Worm (Caenorhabditis elegans): Measurements from ENCODE around the gene F46E10.3.

F46E10.3 gene

DNA sequence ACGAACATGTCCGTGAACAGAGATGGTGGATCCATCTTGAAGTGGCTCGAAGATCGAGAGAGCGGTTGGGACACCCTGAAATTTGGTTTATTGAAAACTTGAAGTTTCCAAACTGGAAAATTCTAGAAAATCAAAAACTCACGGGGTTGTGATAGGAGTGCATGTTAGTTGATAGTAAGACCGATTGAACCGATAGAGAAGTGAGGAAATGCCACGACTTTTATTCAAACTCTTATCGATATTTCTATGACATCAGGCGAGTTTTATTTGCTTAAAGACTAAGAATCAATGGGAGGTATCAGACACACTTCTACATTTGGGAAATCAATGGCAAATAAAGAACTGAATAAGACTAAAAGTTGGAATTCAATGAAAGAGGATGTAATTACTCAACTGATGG lies 29.2 kb upstream of the F46E10.3 start, which contains the start of gene lec-10:
lec-10 (minus strand) TSS at position 272 of the 400 bp plus-strand sequence.
- TF ChIP-seq elt-2 (tag; optimal IDR thresholded peaks at IDR 0.05) (peak; percentile 95), fkh-10 (GFP tag; optimal IDR thresholded peaks at IDR 0.05) (no peak), nhr-77 (tag; optimal IDR thresholded peaks at IDR 0.05) (no peak), nhr-11 (tag; optimal IDR thresholded peaks at IDR 0.05) (no peak), ztf-4 (tag; optimal IDR thresholded peaks at IDR 0.05) (no peak), pha-4 (tag; optimal IDR thresholded peaks at IDR 0.05) (peak; percentile 59), elt-3 (tag; optimal IDR thresholded peaks at IDR 0.05) (no peak), lsy-12 (tag; optimal IDR thresholded peaks at IDR 0.05) (no peak), elt-1 (tag; optimal IDR thresholded peaks at IDR 0.05) (no peak), lin-39 (tag; optimal IDR thresholded peaks at IDR 0.05) (no peak), pqm-1 (tag; optimal IDR thresholded peaks at IDR 0.05) (peak; percentile 89), jun-1 (tag; optimal IDR thresholded peaks at IDR 0.05) (peak; percentile 26), daf-12 (tag; optimal IDR thresholded peaks at IDR 0.05) (no peak), R02D3.7 (tag; optimal IDR thresholded peaks at IDR 0.05) (no peak)

DNA sequence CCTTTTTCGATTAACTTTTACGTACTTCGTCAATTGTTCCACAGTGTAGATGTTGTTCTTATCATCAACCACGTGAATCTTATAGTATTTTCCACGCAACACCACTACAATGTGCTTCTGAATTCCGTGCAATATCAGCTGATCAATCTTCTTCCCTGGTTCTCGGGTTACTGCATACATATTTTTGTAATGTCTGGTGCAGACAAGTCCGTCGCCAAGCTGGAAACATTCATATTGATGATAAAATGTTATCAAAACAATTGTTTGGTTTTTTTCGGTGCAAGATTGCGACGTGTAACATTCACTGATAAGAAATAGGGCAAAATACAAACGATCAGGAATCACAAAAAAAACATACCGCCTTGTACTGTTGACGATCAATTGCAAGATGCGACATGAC lies 25.6 kb upstream of the F46E10.3 start:
- TF ChIP-seq pqm-1 (tag; optimal IDR thresholded peaks at IDR 0.05) (peak; percentile 33), elt-2 (tag; optimal IDR thresholded peaks at IDR 0.05) (peak; percentile 87), mml-1 (tag; optimal IDR thresholded peaks at IDR 0.05) (no peak), ztf-11 (tag; optimal IDR thresholded peaks at IDR 0.05) (no peak), R02D3.7 (tag; optimal IDR thresholded peaks at IDR 0.05) (no peak), skn-1 (tag; optimal IDR thresholded peaks at IDR 0.05) (peak; percentile 7), nhr-23 (tag; optimal IDR thresholded peaks at IDR 0.05) (no peak), egl-5 (tag; optimal IDR thresholded peaks at IDR 0.05) (no peak), fkh-10 (GFP tag; optimal IDR thresholded peaks at IDR 0.05) (no peak)

DNA sequence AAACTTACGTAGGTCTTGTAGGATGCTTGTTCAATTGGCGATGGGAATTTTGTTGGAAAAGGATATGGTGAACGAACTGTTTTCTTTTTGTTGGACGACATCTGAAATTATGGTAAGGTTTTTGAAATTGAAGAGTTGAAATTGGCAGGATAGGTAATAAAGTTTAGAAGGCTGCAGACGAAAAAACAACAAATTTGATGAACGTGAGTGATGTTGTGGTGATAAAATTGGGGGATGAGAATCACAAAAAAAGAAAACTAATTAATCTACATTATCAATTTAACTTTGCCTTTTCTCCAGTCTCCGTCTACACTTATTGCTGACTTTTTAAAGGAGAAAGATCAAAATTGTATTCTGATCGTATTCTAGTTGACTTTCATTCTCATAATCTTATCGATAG lies 24.3 kb upstream of the F46E10.3 start, which contains the start of gene cpt-6:
cpt-6 (minus strand) TSS at position 101 of the 400 bp plus-strand sequence.
- TF ChIP-seq ceh-16 (tag; optimal IDR thresholded peaks at IDR 0.05), result no peak
- no peak for TF ChIP-seq nfya-1 (tag; optimal IDR thresholded peaks at IDR 0.05; ENCODE audit: insufficient read depth)
- no peak for TF ChIP-seq ceh-82 (tag; optimal IDR thresholded peaks at IDR 0.05)
- TF ChIP-seq nhr-237 (tag; optimal IDR thresholded peaks at IDR 0.05), result no peak
- no peak for TF ChIP-seq zag-1 (tag; optimal IDR thresholded peaks at IDR 0.05)
- no peak for TF ChIP-seq skn-1 (tag; optimal IDR thresholded peaks at IDR 0.05)
- TF ChIP-seq daf-12 (tag; optimal IDR thresholded peaks at IDR 0.05), result no peak
- no peak for TF ChIP-seq fkh-2 (tag; optimal IDR thresholded peaks at IDR 0.05)
- TF ChIP-seq nhr-23 (tag; optimal IDR thresholded peaks at IDR 0.05), result no peak
- no peak for TF ChIP-seq nhr-77 (tag; optimal IDR thresholded peaks at IDR 0.05)
- no peak for TF ChIP-seq egl-27 (tag; optimal IDR thresholded peaks at IDR 0.05)
- TF ChIP-seq ceh-28 (tag; optimal IDR thresholded peaks at IDR 0.05), result no peak
- no peak for TF ChIP-seq mml-1 (tag; optimal IDR thresholded peaks at IDR 0.05)
- TF ChIP-seq nhr-67 (tag; optimal IDR thresholded peaks at IDR 0.05), result no peak

DNA sequence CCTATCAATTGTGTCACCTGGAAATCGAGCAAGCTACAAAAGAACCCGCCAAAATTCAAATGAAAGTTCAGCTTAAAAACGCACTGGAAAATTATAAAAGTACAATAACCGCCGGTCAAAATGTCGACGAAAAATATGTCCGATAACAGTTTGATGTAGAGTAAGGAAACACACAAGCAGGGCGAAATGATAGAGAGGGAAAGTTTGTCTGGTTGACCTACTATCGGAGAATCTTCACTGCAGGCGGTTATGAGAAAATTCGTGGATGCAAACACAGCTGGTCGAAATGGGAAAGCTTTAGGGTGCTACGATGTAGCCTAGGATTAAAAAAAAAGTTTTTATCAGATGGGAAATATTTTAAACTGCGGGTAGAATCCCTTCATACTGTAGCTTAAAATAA lies 22.7 kb upstream of the F46E10.3 start:
- TF ChIP-seq fos-1 (tag; optimal IDR thresholded peaks at IDR 0.05), result no peak
- no peak for TF ChIP-seq elt-2 (tag; optimal IDR thresholded peaks at IDR 0.05)
- TF ChIP-seq fkh-10 (GFP tag; optimal IDR thresholded peaks at IDR 0.05), result no peak

DNA sequence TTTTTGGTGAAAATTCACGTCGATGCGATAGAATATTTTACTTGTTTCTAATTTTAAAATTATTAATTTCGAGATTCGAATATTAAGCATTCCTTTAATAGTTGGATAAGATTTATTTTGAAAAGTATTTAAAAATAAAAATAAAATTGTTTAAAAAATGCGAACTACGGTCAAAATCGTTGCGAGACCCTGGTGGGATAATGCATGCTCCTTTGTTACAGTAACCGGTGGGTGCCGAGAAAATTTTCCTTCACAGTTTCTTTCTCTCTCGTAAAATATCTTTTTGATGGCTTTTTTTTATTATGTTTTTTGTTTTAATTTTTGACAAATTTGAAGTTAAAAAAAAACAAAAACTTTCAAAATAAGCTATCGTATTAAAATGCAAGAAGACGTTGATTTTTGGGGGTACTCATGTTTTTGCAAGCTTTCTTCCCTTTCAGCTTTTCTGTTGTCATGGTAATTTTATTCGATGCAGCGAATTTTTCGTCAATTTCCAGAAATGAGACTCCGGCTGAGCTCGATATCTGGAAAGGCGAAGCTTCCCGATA lies 21.4 kb upstream of the F46E10.3 start, which contains the start of gene dgtr-1:
dgtr-1 (plus strand) TSS at position 498 of the 548 bp plus-strand sequence.
- TF ChIP-seq fkh-2 (tag; optimal IDR thresholded peaks at IDR 0.05), result no peak
- TF ChIP-seq sea-2 (GFP tag; optimal IDR thresholded peaks at IDR 0.05), result no peak
- TF ChIP-seq ZK546.5 (tag; optimal IDR thresholded peaks at IDR 0.05), result no peak
- TF ChIP-seq snpc-4 (tag; optimal IDR thresholded peaks at IDR 0.05), result no peak
- no peak for TF ChIP-seq ceh-82 (tag; optimal IDR thresholded peaks at IDR 0.05)
- TF ChIP-seq elt-3 (tag; optimal IDR thresholded peaks at IDR 0.05), result no peak
- no peak for TF ChIP-seq hmg-11 (tag; optimal IDR thresholded peaks at IDR 0.05)
- TF ChIP-seq skn-1 (tag; optimal IDR thresholded peaks at IDR 0.05), result no peak

Data from whole organism, L3 larva.